Worm (Caenorhabditis elegans) whole organism, early embryonic: ENCODE measurements around the gene F40G12.9.

Experiments used
- F13C5.2 ChIP-seq: sonication (generic microtip); optimal IDR thresholded peaks from 2 replicates; lab custom pipeline; 2017; ENCODE audit warnings: mild to moderate bottlenecking, missing genetic modification characterization, inconsistent platforms, missing compliant biosample characterization
- ama-1 ChIP-seq: fragments of 150-350 bp; optimal IDR thresholded peaks from 2 replicates; lab custom pipeline; 2014
- flt-1 ChIP-seq: fragments of 200-800 bp; sonication (Bioruptor generic); IDR thresholded peaks from 2 replicates; pipeline ENCODE4 v1.3.6; 2022; ENCODE audit warnings: missing genetic modification characterization, missing compliant biosample characterization
- hmbx-1 ChIP-seq: sonication (generic microtip); optimal IDR thresholded peaks from 2 replicates; lab custom pipeline; 2016; ENCODE audit warnings: mild to moderate bottlenecking, missing genetic modification characterization, missing compliant biosample characterization

DNA sequence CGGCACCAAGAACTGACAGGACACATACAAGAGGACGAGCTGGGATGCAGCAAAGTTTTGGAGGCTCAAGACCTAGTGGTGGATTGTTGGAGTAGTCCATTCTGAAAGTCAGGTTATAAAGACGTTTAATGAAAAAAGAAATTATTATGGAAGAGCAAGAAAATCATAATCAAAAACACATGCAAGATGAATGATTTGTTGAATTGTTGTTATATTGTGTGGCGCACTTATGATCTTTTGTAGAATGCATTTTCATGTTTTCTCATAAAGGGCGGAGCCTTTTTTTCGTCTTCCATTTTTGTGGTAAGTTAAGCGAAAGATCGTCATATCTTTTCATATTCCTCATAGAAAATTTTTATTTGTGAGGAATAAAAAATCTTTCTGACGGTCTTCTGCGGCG is 34.1 kb downstream of the F40G12.9 start, which contains the start of gene F47B8.2:
- TF ChIP-seq F13C5.2 (tag; lab: Kevin White, UChicago) (no peak), ama-1 (no peak), hmbx-1 (tag; lab: Kevin White, UChicago) (no peak), flt-1 (GFP tag; lab: Robert Waterston, UW) (no peak)
